Fruit fly (Drosophila melanogaster): ENCODE measurements around the gene DIP-alpha.

The DIP-alpha gene

DNA sequence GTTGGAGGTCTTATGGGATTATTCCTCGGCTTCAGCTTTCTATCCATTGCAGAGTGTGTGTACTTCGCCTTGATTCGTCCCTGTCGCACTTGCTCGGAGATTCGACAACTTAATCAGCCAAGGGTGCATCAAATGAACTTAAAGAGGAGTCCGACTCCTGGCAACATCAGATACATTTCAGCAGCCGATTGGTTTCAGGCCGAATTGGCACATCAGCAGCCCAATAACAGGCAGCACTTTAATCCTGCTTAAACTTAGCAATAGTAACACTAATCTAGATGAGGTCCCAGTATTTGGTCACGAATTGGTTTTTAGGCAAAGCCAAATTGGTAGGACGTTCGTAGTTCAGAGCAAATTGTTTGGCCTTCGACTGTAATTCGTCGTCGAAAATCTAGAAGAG, at the start of gene DIP-alpha:
DIP-alpha (minus strand) TSS at position 101 of the 400 bp plus-strand sequence.
- TF ChIP-seq kay (GFP tag; ENCODE audit: borderline replicate concordance) (no peak), CG11617 (GFP tag; optimal IDR thresholded peaks at IDR 0.05) (no peak), CG12768 (GFP tag; optimal IDR thresholded peaks at IDR 0.05) (no peak), bab1 (GFP tag; optimal IDR thresholded peaks at IDR 0.05) (no peak), Mnt (GFP tag; optimal IDR thresholded peaks at IDR 0.05) (no peak)

DNA sequence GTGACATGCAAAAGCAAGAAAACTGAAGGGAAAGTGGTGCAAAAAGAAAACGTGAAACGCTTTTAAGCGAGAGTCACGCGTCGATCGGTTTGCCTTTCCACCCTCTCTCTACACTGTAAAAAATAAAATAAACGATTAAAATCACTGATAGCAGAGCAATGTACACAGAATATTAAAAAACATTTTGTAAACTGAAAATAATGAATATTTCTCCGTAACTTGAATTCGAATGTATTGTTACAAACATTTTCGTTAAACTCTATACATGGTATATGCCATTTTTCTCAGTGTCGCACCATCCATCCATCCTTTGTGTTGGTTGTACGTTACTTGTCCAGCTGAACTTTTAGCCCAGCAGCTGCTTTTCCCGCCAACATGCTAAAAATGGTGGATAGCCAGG, 22.8 kb upstream of the DIP-alpha start:
- TF ChIP-seq CG5204 (GFP tag; optimal IDR thresholded peaks at IDR 0.05) (no peak), CG14711 (tag; optimal IDR thresholded peaks at IDR 0.05) (peak; percentile 7), CG7101 (tag; optimal IDR thresholded peaks at IDR 0.05) (no peak)

DNA sequence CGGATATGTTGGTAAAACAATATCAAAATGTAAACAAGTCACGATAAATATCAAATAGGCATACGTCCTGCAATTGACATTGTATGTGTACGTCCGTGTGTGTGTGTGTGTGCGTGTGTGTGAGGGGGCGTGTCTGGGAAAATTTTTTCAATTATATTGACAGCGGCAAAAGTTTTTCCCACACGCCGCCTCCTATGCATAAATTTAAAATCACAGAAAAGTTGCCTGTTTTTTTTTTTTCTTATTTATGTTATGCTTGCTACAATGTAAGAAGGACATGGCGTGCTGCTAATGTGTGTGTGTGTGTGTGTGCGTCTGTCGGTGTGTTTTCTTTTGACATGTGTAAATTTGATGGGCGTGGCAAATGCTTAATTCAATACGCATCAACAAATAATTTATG, 14.8 kb upstream of the DIP-alpha start:
- TF ChIP-seq Crg-1 (GFP tag; optimal IDR thresholded peaks at IDR 0.05): no peak
- TF ChIP-seq Hr96 (GFP tag; optimal IDR thresholded peaks at IDR 0.05): no peak
- TF ChIP-seq toe (GFP tag; optimal IDR thresholded peaks at IDR 0.05): no peak
- no peak for TF ChIP-seq CG11617 (GFP tag; optimal IDR thresholded peaks at IDR 0.05)
- TF ChIP-seq pad (GFP tag; optimal IDR thresholded peaks at IDR 0.05): no peak

DNA sequence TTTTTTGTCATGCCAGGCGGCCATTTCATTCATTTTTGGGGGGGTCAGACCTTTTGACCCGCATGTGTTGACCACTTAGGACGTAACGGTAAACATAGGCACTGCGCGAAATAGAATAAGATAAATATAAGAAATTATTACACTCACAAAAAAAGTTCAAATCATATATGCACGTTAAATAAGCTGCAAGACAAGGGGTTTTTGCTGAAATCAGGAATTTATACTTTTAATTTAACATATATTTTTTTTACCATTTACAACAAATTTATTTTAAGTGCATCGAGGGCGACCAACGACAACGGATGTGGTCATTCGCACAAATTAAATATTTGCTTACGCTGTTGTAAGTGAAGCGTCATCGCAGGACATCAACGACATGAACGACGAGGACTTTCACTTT, 9.8 kb upstream of the DIP-alpha start:
- no peak for TF ChIP-seq CG7045 (GFP tag; optimal IDR thresholded peaks at IDR 0.05)
- TF ChIP-seq cic (GFP tag; optimal IDR thresholded peaks at IDR 0.05): no peak
- no peak for TF ChIP-seq CG7101 (tag; optimal IDR thresholded peaks at IDR 0.05)
- no peak for TF ChIP-seq cnc (optimal IDR thresholded peaks at IDR 0.05)
- no peak for TF ChIP-seq CG5204 (GFP tag; optimal IDR thresholded peaks at IDR 0.05)
- no peak for TF ChIP-seq CG12768 (GFP tag; optimal IDR thresholded peaks at IDR 0.05)
- TF ChIP-seq kay (GFP tag; ENCODE audit: borderline replicate concordance): no peak
- TF ChIP-seq pad (GFP tag; optimal IDR thresholded peaks at IDR 0.05): no peak
- TF ChIP-seq toe (GFP tag; optimal IDR thresholded peaks at IDR 0.05): no peak
- no peak for TF ChIP-seq tj (GFP tag; optimal IDR thresholded peaks at IDR 0.05)
- TF ChIP-seq CG33017 (tag; optimal IDR thresholded peaks at IDR 0.05): no peak
- no peak for TF ChIP-seq Hr96 (GFP tag; optimal IDR thresholded peaks at IDR 0.05)
- TF ChIP-seq Clk (GFP tag; optimal IDR thresholded peaks at IDR 0.05): no peak
- TF ChIP-seq Crg-1 (GFP tag; optimal IDR thresholded peaks at IDR 0.05): no peak
- no peak for TF ChIP-seq Mnt (GFP tag; optimal IDR thresholded peaks at IDR 0.05)
- no peak for TF ChIP-seq bab1 (GFP tag; optimal IDR thresholded peaks at IDR 0.05)
- no peak for TF ChIP-seq CG11617 (GFP tag; optimal IDR thresholded peaks at IDR 0.05)
- no peak for TF ChIP-seq ovo (GFP tag; optimal IDR thresholded peaks at IDR 0.05)
- TF ChIP-seq CG14711 (tag; optimal IDR thresholded peaks at IDR 0.05): no peak

dm6 chrX:3574306-3574705, 2.9 kb upstream of the DIP-alpha start, which contains the start of gene AstA-R1:
Gene AstA-R1, plus strand, starts transcription at chrX:3574536.
- TF ChIP-seq toe (GFP tag; optimal IDR thresholded peaks at IDR 0.05): no peak
- no peak for TF ChIP-seq CG5204 (GFP tag; optimal IDR thresholded peaks at IDR 0.05)
- TF ChIP-seq CG7101 (tag; optimal IDR thresholded peaks at IDR 0.05): no peak
- TF ChIP-seq CG12768 (GFP tag; optimal IDR thresholded peaks at IDR 0.05): no peak
- no peak for TF ChIP-seq Hr96 (GFP tag; optimal IDR thresholded peaks at IDR 0.05)
- TF ChIP-seq kay (GFP tag; ENCODE audit: borderline replicate concordance): no peak
- TF ChIP-seq CG11617 (GFP tag; optimal IDR thresholded peaks at IDR 0.05): no peak
- TF ChIP-seq CG7045 (GFP tag; optimal IDR thresholded peaks at IDR 0.05): no peak
- no peak for TF ChIP-seq bab1 (GFP tag; optimal IDR thresholded peaks at IDR 0.05)
- no peak for TF ChIP-seq Clk (GFP tag; optimal IDR thresholded peaks at IDR 0.05)
- no peak for TF ChIP-seq cic (GFP tag; optimal IDR thresholded peaks at IDR 0.05)
- TF ChIP-seq pad (GFP tag; optimal IDR thresholded peaks at IDR 0.05): no peak
- TF ChIP-seq ovo (GFP tag; optimal IDR thresholded peaks at IDR 0.05): no peak
- TF ChIP-seq cnc (optimal IDR thresholded peaks at IDR 0.05): no peak
- TF ChIP-seq CG14711 (tag; optimal IDR thresholded peaks at IDR 0.05): no peak
- no peak for TF ChIP-seq CG1620 (GFP tag; optimal IDR thresholded peaks at IDR 0.05)

dm6 chrX:3573438-3574250, 2.2 kb upstream of the DIP-alpha start, which contains the start of gene CG2875:
Gene CG2875, minus strand, starts transcription at chrX:3573622.
- no peak for TF ChIP-seq CG11617 (GFP tag; optimal IDR thresholded peaks at IDR 0.05)
- peak; percentile 83 for TF ChIP-seq Mnt (GFP tag; optimal IDR thresholded peaks at IDR 0.05)
- peak; percentile 23 for TF ChIP-seq CG14711 (tag; optimal IDR thresholded peaks at IDR 0.05)
- TF ChIP-seq Crg-1 (GFP tag; optimal IDR thresholded peaks at IDR 0.05): no peak
- TF ChIP-seq ovo (GFP tag; optimal IDR thresholded peaks at IDR 0.05): no peak
- TF ChIP-seq CG7045 (GFP tag; optimal IDR thresholded peaks at IDR 0.05): no peak
- no peak for TF ChIP-seq cnc (optimal IDR thresholded peaks at IDR 0.05)
- TF ChIP-seq CG5204 (GFP tag; optimal IDR thresholded peaks at IDR 0.05): no peak
- no peak for TF ChIP-seq tj (GFP tag; optimal IDR thresholded peaks at IDR 0.05)
- TF ChIP-seq kay (GFP tag; ENCODE audit: borderline replicate concordance): peak; percentile 70
- TF ChIP-seq pad (GFP tag; optimal IDR thresholded peaks at IDR 0.05): no peak
- no peak for TF ChIP-seq CG7101 (tag; optimal IDR thresholded peaks at IDR 0.05)
- no peak for TF ChIP-seq CG1620 (GFP tag; optimal IDR thresholded peaks at IDR 0.05)
- no peak for TF ChIP-seq cic (GFP tag; optimal IDR thresholded peaks at IDR 0.05)
- peak; percentile 45 for TF ChIP-seq bab1 (GFP tag; optimal IDR thresholded peaks at IDR 0.05)
- TF ChIP-seq Hr96 (GFP tag; optimal IDR thresholded peaks at IDR 0.05): no peak
- no peak for TF ChIP-seq toe (GFP tag; optimal IDR thresholded peaks at IDR 0.05)
- TF ChIP-seq CG33017 (tag; optimal IDR thresholded peaks at IDR 0.05): no peak
- TF ChIP-seq CG12768 (GFP tag; optimal IDR thresholded peaks at IDR 0.05): no peak
- no peak for TF ChIP-seq Clk (GFP tag; optimal IDR thresholded peaks at IDR 0.05)

All from whole organism, adult.